Worm (Caenorhabditis elegans) whole organism, early embryonic: Measurements from ENCODE around the gene C43C3.4.

ENCODE experiments used
- B0310.2 ChIP-seq: sonication (generic microtip); optimal IDR thresholded peaks from 2 replicates; lab custom pipeline; 2016; ENCODE audit warnings: mild to moderate bottlenecking, missing genetic modification characterization, missing compliant biosample characterization
- F13C5.2 ChIP-seq: sonication (generic microtip); optimal IDR thresholded peaks from 2 replicates; lab custom pipeline; 2017; ENCODE audit warnings: mild to moderate bottlenecking, missing genetic modification characterization, inconsistent platforms, missing compliant biosample characterization
- aly-1 ChIP-seq: sonication (generic microtip); optimal IDR thresholded peaks from 2 replicates; lab custom pipeline; 2016; ENCODE audit warnings: missing genetic modification characterization, missing compliant biosample characterization
- ama-1 ChIP-seq: fragments of 150-350 bp; optimal IDR thresholded peaks from 2 replicates; lab custom pipeline; 2014
- ceh-13 ChIP-seq: fragments of 200-800 bp; sonication (Bioruptor generic); optimal IDR thresholded peaks from 2 replicates; lab custom pipeline; 2018; ENCODE audit warnings: mild to moderate bottlenecking, missing genetic modification characterization, missing compliant biosample characterization
- ceh-36 ChIP-seq: sonication (generic microtip); optimal IDR thresholded peaks from 2 replicates; lab custom pipeline; 2016; ENCODE audit warnings: missing genetic modification characterization, inconsistent platforms, missing compliant biosample characterization
- ets-7 ChIP-seq: sonication (generic microtip); optimal IDR thresholded peaks from 2 replicates; lab custom pipeline; 2016; ENCODE audit warnings: missing genotype, missing genetic modification characterization, missing compliant biosample characterization
- flt-1 ChIP-seq: fragments of 200-800 bp; sonication (Bioruptor generic); IDR thresholded peaks from 2 replicates; pipeline ENCODE4 v1.3.6; 2022; ENCODE audit warnings: missing genetic modification characterization, missing compliant biosample characterization
- hmbx-1 ChIP-seq: sonication (generic microtip); optimal IDR thresholded peaks from 2 replicates; lab custom pipeline; 2016; ENCODE audit warnings: mild to moderate bottlenecking, missing genetic modification characterization, missing compliant biosample characterization
- hmg-4 ChIP-seq: fragments of 200-800 bp; sonication (Bioruptor generic); optimal IDR thresholded peaks from 2 replicates; lab custom pipeline; 2018; ENCODE audit warnings: mild to moderate bottlenecking, missing genetic modification characterization, missing compliant biosample characterization
- hnd-1 ChIP-seq: sonication (generic microtip); optimal IDR thresholded peaks from 2 replicates; lab custom pipeline; 2016; ENCODE audit warnings: missing genetic modification characterization, missing compliant biosample characterization
- pes-1 ChIP-seq: fragments of 200-800 bp; sonication (Bioruptor generic); IDR thresholded peaks from 2 replicates; pipeline ENCODE4 v1.3.6; 2022; ENCODE audit warnings: missing genetic modification reagents, missing genetic modification characterization, missing compliant biosample characterization
- scrt-1 ChIP-seq: fragments of 200-800 bp; sonication (Bioruptor generic); IDR thresholded peaks from 2 replicates; pipeline ENCODE4 v1.3.6; 2022; ENCODE audit warnings: missing genetic modification characterization, missing compliant biosample characterization
- sea-1 ChIP-seq: fragments of 200-800 bp; sonication (Bioruptor generic); conservative IDR thresholded peaks from 2 replicates; pipeline ENCODE4 v1.3.6; 2022; ENCODE audit warnings: missing genetic modification characterization, missing compliant biosample characterization
- tbx-11 ChIP-seq: fragments of 200-800 bp; sonication (Bioruptor generic); IDR thresholded peaks from 2 replicates; pipeline ENCODE4 v1.3.6; 2022; ENCODE audit warnings: missing genetic modification characterization, missing compliant biosample characterization
- tbx-37 ChIP-seq: fragments of 200-800 bp; sonication (Bioruptor generic); conservative IDR thresholded peaks from 2 replicates; pipeline ENCODE4 v1.3.6; 2022; ENCODE audit warnings: missing genetic modification reagents, missing genetic modification characterization, missing compliant biosample characterization
- tra-4 ChIP-seq: sonication (generic microtip); optimal IDR thresholded peaks from 2 replicates; lab custom pipeline; 2017; ENCODE audit warnings: missing genetic modification characterization, missing compliant biosample characterization

Gene C43C3.4

ce11 chrX:9676788-9677454 is 2.2 kb upstream of the C43C3.4 start:
- TF ChIP-seq hmbx-1 (no peak), B0310.2 (tag; lab: Kevin White, UChicago) (no peak), tbx-37 (no peak), tbx-11 (GFP tag; lab: Robert Waterston, UW) (no peak), F13C5.2 (tag; lab: Kevin White, UChicago) (no peak), sea-1 (GFP tag; lab: Robert Waterston, UW) (no peak), ceh-13 (GFP tag; lab: Kevin White, UChicago) (no peak), ceh-36 (tag; lab: Kevin White, UChicago) (no peak), flt-1 (GFP tag; lab: Robert Waterston, UW) (no peak), hmg-4 (GFP tag; lab: Kevin White, UChicago) (no peak), hnd-1 (no peak), scrt-1 (GFP tag; lab: Robert Waterston, UW) (no peak)

ce11 chrX:9676009-9676408 is 1.3 kb upstream of the C43C3.4 start:
- TF ChIP-seq scrt-1 (GFP tag; lab: Robert Waterston, UW) (no peak), tbx-11 (GFP tag; lab: Robert Waterston, UW) (no peak), ceh-36 (tag; lab: Kevin White, UChicago) (no peak), sea-1 (GFP tag; lab: Robert Waterston, UW) (no peak), hmg-4 (GFP tag; lab: Kevin White, UChicago) (no peak), tra-4 (tag; lab: Kevin White, UChicago) (no peak), flt-1 (GFP tag; lab: Robert Waterston, UW) (no peak), F13C5.2 (tag; lab: Kevin White, UChicago) (no peak), ama-1 (lab: Kevin White, UChicago) (no peak), ceh-13 (GFP tag; lab: Kevin White, UChicago) (no peak), B0310.2 (tag; lab: Kevin White, UChicago) (no peak), tbx-37 (no peak), ets-7 (tag; lab: Kevin White, UChicago) (no peak), hmbx-1 (no peak), hnd-1 (no peak)

DNA sequence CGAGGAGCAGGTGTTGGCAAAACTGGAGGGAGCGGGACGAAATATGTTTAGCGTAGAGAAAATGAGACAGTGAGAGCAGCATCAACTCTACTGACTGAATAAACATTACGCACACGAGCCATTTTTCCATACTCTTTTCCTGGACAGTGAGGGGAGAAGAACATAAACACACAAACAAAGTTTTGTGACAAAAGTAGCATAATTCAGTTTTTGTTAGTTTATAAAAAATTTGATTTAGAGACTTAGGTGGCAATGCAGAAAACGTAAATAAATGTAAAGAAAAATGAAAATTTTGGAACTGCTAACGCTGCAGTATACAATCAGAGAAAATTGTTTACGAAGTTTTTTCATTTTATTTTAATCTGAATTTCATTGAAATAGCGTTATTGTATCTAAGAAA is 1.5 kb downstream of the C43C3.4 start:
- TF ChIP-seq B0310.2 (tag; lab: Kevin White, UChicago) (no peak), ama-1 (lab: Kevin White, UChicago) (no peak), sea-1 (GFP tag; lab: Robert Waterston, UW) (no peak), hnd-1 (no peak), tbx-37 (no peak), aly-1 (tag; lab: Kevin White, UChicago) (no peak), ceh-13 (GFP tag; lab: Kevin White, UChicago) (no peak), ets-7 (tag; lab: Kevin White, UChicago) (no peak), hmbx-1 (no peak), tbx-11 (GFP tag; lab: Robert Waterston, UW) (no peak), flt-1 (GFP tag; lab: Robert Waterston, UW) (no peak), hmg-4 (GFP tag; lab: Kevin White, UChicago) (no peak)

- TF ChIP-seq B0310.2 (tag; lab: Kevin White, UChicago) (no peak), F13C5.2 (tag; lab: Kevin White, UChicago) (peak; percentile 1)
Observed at ce11 chrX:9668554-9668953, 6.1 kb downstream of the C43C3.4 start, which contains the start of gene T14B1.1. TSS of gene T14B1.1 (minus strand) at chrX:9668723.

ce11 chrX:9667391-9667790 is 7.3 kb downstream of the C43C3.4 start:
- TF ChIP-seq tbx-11 (GFP tag; lab: Robert Waterston, UW) (no peak), hmbx-1 (no peak), ama-1 (lab: Kevin White, UChicago) (no peak)

DNA sequence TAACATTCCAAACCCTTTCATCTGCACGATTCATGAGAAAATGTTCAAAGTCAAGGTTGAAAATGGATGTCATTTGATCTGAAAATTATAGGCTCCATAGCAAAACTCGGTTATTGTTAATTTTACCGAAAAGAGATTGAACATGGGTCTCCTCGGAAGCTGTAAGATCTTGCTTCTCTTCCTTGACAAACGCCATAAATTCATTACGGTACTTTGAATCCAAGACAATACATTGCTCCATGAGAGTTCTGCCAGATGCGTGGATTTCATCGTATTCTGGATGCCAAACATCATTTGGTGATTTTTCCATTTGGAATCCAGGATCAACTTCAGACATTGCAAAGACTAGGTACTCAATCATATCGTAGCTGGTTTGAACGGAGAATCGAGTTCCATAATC is 8.8 kb downstream of the C43C3.4 start:
- no peak for TF ChIP-seq tra-4 (tag; lab: Kevin White, UChicago)
- TF ChIP-seq tbx-37 = no peak
- no peak for TF ChIP-seq hmbx-1
- no peak for TF ChIP-seq hmg-4 (GFP tag; lab: Kevin White, UChicago)
- no peak for TF ChIP-seq ets-7 (tag; lab: Kevin White, UChicago)
- no peak for TF ChIP-seq hnd-1
- TF ChIP-seq tbx-11 (GFP tag; lab: Robert Waterston, UW) = no peak
- TF ChIP-seq sea-1 (GFP tag; lab: Robert Waterston, UW) = no peak
- TF ChIP-seq ceh-13 (GFP tag; lab: Kevin White, UChicago) = no peak
- no peak for TF ChIP-seq B0310.2 (tag; lab: Kevin White, UChicago)
- no peak for TF ChIP-seq ceh-36 (tag; lab: Kevin White, UChicago)
- no peak for TF ChIP-seq F13C5.2 (tag; lab: Kevin White, UChicago)
- no peak for TF ChIP-seq aly-1 (tag; lab: Kevin White, UChicago)
- no peak for TF ChIP-seq pes-1
- no peak for TF ChIP-seq scrt-1 (GFP tag; lab: Robert Waterston, UW)

DNA sequence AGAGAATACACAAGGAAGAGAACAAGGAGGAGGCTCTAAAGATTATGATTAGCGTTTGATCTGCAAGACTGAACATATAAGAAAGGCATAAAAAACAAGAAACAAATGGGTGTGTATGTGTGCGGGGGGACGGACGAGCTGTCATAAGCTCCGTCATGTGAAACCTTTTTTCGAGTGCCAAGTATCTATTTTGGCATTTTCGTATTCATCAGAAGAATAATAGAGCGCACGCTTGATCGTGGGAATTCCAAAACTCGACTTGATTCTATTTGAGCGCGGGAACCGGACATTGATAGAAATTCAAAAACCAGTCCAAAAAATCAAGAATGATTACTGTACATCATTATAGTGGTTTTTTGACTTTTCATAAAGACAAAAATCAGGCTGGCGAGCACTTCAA is 17.9 kb downstream of the C43C3.4 start:
- TF ChIP-seq ama-1 (lab: Kevin White, UChicago) (no peak), tbx-37 (no peak), hmbx-1 (no peak), ceh-36 (tag; lab: Kevin White, UChicago) (no peak), tra-4 (tag; lab: Kevin White, UChicago) (no peak), tbx-11 (GFP tag; lab: Robert Waterston, UW) (no peak), pes-1 (no peak), sea-1 (GFP tag; lab: Robert Waterston, UW) (no peak), ets-7 (tag; lab: Kevin White, UChicago) (no peak), F13C5.2 (tag; lab: Kevin White, UChicago) (no peak), ceh-13 (GFP tag; lab: Kevin White, UChicago) (no peak), hmg-4 (GFP tag; lab: Kevin White, UChicago) (no peak), B0310.2 (tag; lab: Kevin White, UChicago) (no peak), hnd-1 (no peak), flt-1 (GFP tag; lab: Robert Waterston, UW) (no peak), scrt-1 (GFP tag; lab: Robert Waterston, UW) (no peak), aly-1 (tag; lab: Kevin White, UChicago) (no peak)
